Fruit fly (Drosophila melanogaster) S2 (cell line): ENCODE data around the gene CG6790.

ENCODE experiments used
- CG8478 ChIP-seq: fragments of >200 bp; optimal IDR thresholded peaks from 2 replicates; lab custom pipeline; 2018
- CTCF ChIP-seq, 2 experiments: fragments of >200 bp; optimal IDR thresholded peaks; 2 replicates each; lab custom pipeline; 2018

dm6 chr3R:11563147-11563546, 15.4 kb downstream of the CG6790 start:
- TF ChIP-seq CTCF (optimal IDR thresholded peaks at IDR 0.05; lab: Kevin White, UChicago) = no peak
- no peak for TF ChIP-seq CG8478 (lab: Kevin White, UChicago)
